Fruit fly (Drosophila melanogaster) whole organism, prepupa: ENCODE results near the gene scrib.

Source experiments
- CG10631 ChIP-seq: fragments of 200-800 bp; sonication (Bioruptor generic); optimal IDR thresholded peaks from 2 replicates; lab custom pipeline; 2016; ENCODE audit warnings: missing biosample characterization, missing genetic modification characterization
- CG10669 ChIP-seq: fragments of 200-800 bp; sonication (Bioruptor generic); optimal IDR thresholded peaks from 3 replicates; lab custom pipeline; 2018; ENCODE audit warnings: missing biosample characterization, mild to moderate bottlenecking, missing genetic modification characterization, moderate library complexity
- CG11762 ChIP-seq: fragments of 200-800 bp; sonication (Bioruptor generic); optimal IDR thresholded peaks from 3 replicates; lab custom pipeline; 2016; ENCODE audit warnings: missing biosample characterization, missing genetic modification characterization; ENCODE audit not compliant: insufficient read depth
- CG11902 ChIP-seq: fragments of 200-800 bp; sonication (Bioruptor generic); optimal IDR thresholded peaks from 3 replicates; lab custom pipeline; 2016; ENCODE audit warnings: missing biosample characterization, missing genetic modification characterization
- CG15336 ChIP-seq: fragments of 200-800 bp; sonication (Bioruptor generic); IDR thresholded peaks from 2 replicates; pipeline ENCODE4 v1.3.6; 2022; ENCODE audit warnings: missing biosample characterization, missing genetic modification characterization
- CG1621 ChIP-seq: fragments of 200-800 bp; sonication (Bioruptor generic); optimal IDR thresholded peaks from 3 replicates; lab custom pipeline; 2018; ENCODE audit warnings: missing biosample characterization, mild to moderate bottlenecking, missing genetic modification characterization
- CG16779 ChIP-seq: fragments of 200-800 bp; sonication (Bioruptor generic); optimal IDR thresholded peaks from 3 replicates; lab custom pipeline; 2017; ENCODE audit warnings: missing biosample characterization, mild to moderate bottlenecking, missing genetic modification characterization
- CG3032 ChIP-seq: fragments of 200-800 bp; optimal IDR thresholded peaks from 2 replicates; lab custom pipeline; 2019; ENCODE audit warnings: missing biosample characterization, mild to moderate bottlenecking, missing genetic modification characterization, moderate library complexity
- CG31627 ChIP-seq: fragments of 200-800 bp; sonication (Bioruptor generic); optimal IDR thresholded peaks from 3 replicates; lab custom pipeline; 2016; ENCODE audit warnings: missing biosample characterization, missing genetic modification characterization
- CG32006 ChIP-seq: fragments of 200-800 bp; sonication (Bioruptor generic); optimal IDR thresholded peaks from 3 replicates; lab custom pipeline; 2017; ENCODE audit warnings: missing biosample characterization, mild to moderate bottlenecking, missing genetic modification characterization
- CG34406 ChIP-seq: fragments of 200-800 bp; sonication (Bioruptor generic); optimal IDR thresholded peaks from 3 replicates; lab custom pipeline; 2016; ENCODE audit warnings: missing biosample characterization, missing genetic modification characterization
- CG3919 ChIP-seq: fragments of 200-800 bp; sonication (Bioruptor generic); optimal IDR thresholded peaks from 3 replicates; lab custom pipeline; 2016; ENCODE audit warnings: missing biosample characterization, missing genetic modification characterization
- CG4318 ChIP-seq: fragments of 200-800 bp; sonication (Bioruptor generic); optimal IDR thresholded peaks from 3 replicates; lab custom pipeline; 2017; ENCODE audit warnings: missing biosample characterization, mild to moderate bottlenecking, missing genetic modification characterization
- CG6276 ChIP-seq: fragments of 200-800 bp; sonication (Bioruptor generic); optimal IDR thresholded peaks from 2 replicates; lab custom pipeline; 2017; ENCODE audit warnings: missing biosample characterization, mild to moderate bottlenecking, missing genetic modification characterization
- CG6808 ChIP-seq: fragments of 200-800 bp; sonication (Bioruptor generic); optimal IDR thresholded peaks from 3 replicates; lab custom pipeline; 2017; ENCODE audit warnings: missing biosample characterization, missing genetic modification characterization, mild to moderate bottlenecking, moderate library complexity, missing genetic modification reagents
- CG6854 ChIP-seq: fragments of 200-800 bp; sonication (Bioruptor generic); optimal IDR thresholded peaks from 2 replicates; lab custom pipeline; 2017; ENCODE audit warnings: missing biosample characterization, mild to moderate bottlenecking, missing genetic modification characterization
- CG7368 ChIP-seq: fragments of 200-800 bp; sonication (Bioruptor generic); optimal IDR thresholded peaks from 3 replicates; lab custom pipeline; 2016; ENCODE audit warnings: missing biosample characterization, missing genetic modification characterization
- CG8119 ChIP-seq: fragments of 200-800 bp; sonication (Bioruptor generic); IDR thresholded peaks from 3 replicates; pipeline ENCODE4 v1.3.6; 2022; ENCODE audit warnings: missing biosample characterization, missing genetic modification characterization
- CG9139 ChIP-seq: fragments of 200-800 bp; sonication (Bioruptor generic); optimal IDR thresholded peaks from 3 replicates; lab custom pipeline; 2017; ENCODE audit warnings: missing biosample characterization, mild to moderate bottlenecking, missing genetic modification characterization
- Eip75B ChIP-seq: fragments of 200-800 bp; sonication (Bioruptor generic); optimal IDR thresholded peaks from 3 replicates; lab custom pipeline; 2016; ENCODE audit warnings: missing biosample characterization, missing genetic modification characterization
- Eip78C ChIP-seq: fragments of 200-800 bp; sonication (Bioruptor generic); peaks from one replicate; lab custom pipeline; 2016; ENCODE audit warnings: missing biosample characterization, missing genetic modification characterization
- Eip93F ChIP-seq: fragments of 200-800 bp; sonication (Bioruptor generic); optimal IDR thresholded peaks from 2 replicates; lab custom pipeline; 2016; ENCODE audit warnings: missing biosample characterization, mild to moderate bottlenecking, missing genetic modification characterization
- Ets96B ChIP-seq: fragments of 200-800 bp; optimal IDR thresholded peaks from 2 replicates; lab custom pipeline; 2019; ENCODE audit warnings: missing biosample characterization, mild to moderate bottlenecking, missing genetic modification characterization, moderate library complexity
- Hr39 ChIP-seq: fragments of 200-800 bp; sonication (Bioruptor generic); optimal IDR thresholded peaks from 2 replicates; lab custom pipeline; 2016; ENCODE audit warnings: missing biosample characterization, missing genetic modification characterization
- Met ChIP-seq: fragments of 200-800 bp; sonication (Bioruptor generic); optimal IDR thresholded peaks from 3 replicates; lab custom pipeline; 2016; ENCODE audit warnings: missing biosample characterization, missing genetic modification characterization
- OdsH ChIP-seq: fragments of 200-800 bp; sonication (Bioruptor generic); optimal IDR thresholded peaks from 3 replicates; lab custom pipeline; 2016; ENCODE audit warnings: missing biosample characterization, missing genetic modification characterization
- Sox102F ChIP-seq: fragments of 200-800 bp; sonication (Bioruptor generic); optimal IDR thresholded peaks from 2 replicates; lab custom pipeline; 2016; ENCODE audit warnings: missing biosample characterization, mild to moderate bottlenecking, missing genetic modification characterization
- Sox14 ChIP-seq: fragments of 200-800 bp; sonication (Bioruptor generic); optimal IDR thresholded peaks from 3 replicates; lab custom pipeline; 2016; ENCODE audit warnings: missing biosample characterization, missing genetic modification characterization
- achi ChIP-seq: fragments of 200-800 bp; sonication (Bioruptor generic); optimal IDR thresholded peaks from 3 replicates; lab custom pipeline; 2016; ENCODE audit warnings: missing biosample characterization, missing genetic modification characterization
- acj6 ChIP-seq: fragments of 200-800 bp; sonication (Bioruptor generic); optimal IDR thresholded peaks from 3 replicates; lab custom pipeline; 2016; ENCODE audit warnings: missing biosample characterization, missing genetic modification characterization
- dsx ChIP-seq: fragments of 200-800 bp; optimal IDR thresholded peaks from 3 replicates; lab custom pipeline; 2019; ENCODE audit warnings: missing biosample characterization, mild to moderate bottlenecking, missing genetic modification characterization, moderate library complexity; ENCODE audit not compliant: poor library complexity, severe bottlenecking
- eg ChIP-seq: fragments of 200-800 bp; sonication (Bioruptor generic); IDR thresholded peaks from 3 replicates; pipeline ENCODE4 v1.3.6; 2022; ENCODE audit warnings: missing biosample characterization, missing genetic modification characterization
- esn ChIP-seq: fragments of 200-800 bp; sonication (Bioruptor generic); optimal IDR thresholded peaks from 2 replicates; lab custom pipeline; 2016; ENCODE audit warnings: missing biosample characterization, mild to moderate bottlenecking, missing genetic modification characterization, moderate library complexity
- fd59A ChIP-seq: fragments of 200-800 bp; sonication (Bioruptor generic); optimal IDR thresholded peaks from 2 replicates; lab custom pipeline; 2017; ENCODE audit warnings: missing biosample characterization, mild to moderate bottlenecking, missing genetic modification characterization, missing genetic modification reagents
- fd85E ChIP-seq: fragments of 200-800 bp; sonication (Bioruptor generic); optimal IDR thresholded peaks from 3 replicates; lab custom pipeline; 2016; ENCODE audit warnings: missing biosample characterization, missing genetic modification characterization
- fkh ChIP-seq: fragments of 200-800 bp; sonication (Bioruptor generic); optimal IDR thresholded peaks from 3 replicates; lab custom pipeline; 2017; ENCODE audit warnings: missing biosample characterization, mild to moderate bottlenecking, missing genetic modification characterization, moderate library complexity
- lz ChIP-seq: fragments of 200-800 bp; sonication (Bioruptor generic); optimal IDR thresholded peaks from 3 replicates; lab custom pipeline; 2016; ENCODE audit warnings: missing biosample characterization, missing genetic modification characterization
- net ChIP-seq: fragments of 200-800 bp; sonication (Bioruptor generic); optimal IDR thresholded peaks from 3 replicates; lab custom pipeline; 2016; ENCODE audit warnings: missing biosample characterization, missing genetic modification characterization
- pdm3 ChIP-seq: fragments of 200-800 bp; sonication (Bioruptor generic); optimal IDR thresholded peaks from 3 replicates; lab custom pipeline; 2016; ENCODE audit warnings: missing biosample characterization, missing genetic modification characterization
- salr ChIP-seq, 2 experiments: fragments of 200-800 bp; sonication (Bioruptor generic); optimal IDR thresholded peaks; 3 replicates each; lab custom pipeline; 2016 to 2018; ENCODE audit warnings: missing biosample characterization in 2 of 2, missing genetic modification characterization in 2 of 2, mild to moderate bottlenecking in 1 of 2
- spab ChIP-seq: fragments of 200-800 bp; sonication (Bioruptor generic); optimal IDR thresholded peaks from 2 replicates; lab custom pipeline; 2017; ENCODE audit warnings: missing biosample characterization, mild to moderate bottlenecking, missing genetic modification characterization, missing genetic modification reagents
- ss ChIP-seq, 2 experiments: fragments of 200-800 bp; sonication (Bioruptor generic); optimal IDR thresholded peaks; 2 replicates in 1 of 2; 3 replicates in 1 of 2; lab custom pipeline; 2017 to 2018; ENCODE audit warnings: mild to moderate bottlenecking in 2 of 2, missing biosample characterization in 2 of 2, missing genetic modification characterization in 2 of 2, moderate library complexity in 1 of 2
- svp ChIP-seq: fragments of 200-800 bp; sonication (Bioruptor generic); peaks from one replicate; lab custom pipeline; 2016; ENCODE audit warnings: missing biosample characterization, missing genetic modification characterization
- vri ChIP-seq: fragments of 200-800 bp; sonication (Bioruptor generic); optimal IDR thresholded peaks from 3 replicates; lab custom pipeline; 2016; ENCODE audit warnings: missing biosample characterization, mild to moderate bottlenecking, missing genetic modification characterization

scrib gene

DNA sequence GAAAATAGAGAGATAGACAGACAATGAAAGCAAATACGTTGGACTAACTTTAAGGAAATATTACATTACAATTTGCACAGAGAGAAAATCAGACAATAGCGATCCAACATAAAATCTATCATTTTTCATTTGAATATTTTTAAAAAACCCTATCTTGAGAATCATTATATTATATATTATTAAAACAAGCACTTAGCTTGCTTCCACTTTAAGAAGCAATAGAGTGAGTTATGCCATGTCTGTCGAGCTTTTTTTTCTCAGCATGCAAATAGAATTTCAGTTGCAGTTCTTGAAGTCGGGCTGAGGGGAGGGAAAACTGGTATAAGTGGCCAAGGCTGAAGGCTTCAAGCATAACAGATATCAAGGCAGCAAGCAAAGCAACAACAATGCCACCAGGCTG is 34.1 kb upstream of the scrib start (continued):
- TF ChIP-seq CG16779 (tag; lab: Kevin White, UChicago) (no peak), Eip75B (no peak), esn (GFP tag; lab: Kevin White, UChicago) (no peak), Eip93F (no peak), acj6 (GFP tag; lab: Kevin White, UChicago) (peak; percentile 28), CG6808 (GFP tag; lab: Kevin White, UChicago) (no peak), CG1621 (tag; lab: Kevin White, UChicago) (no peak), CG3919 (GFP tag; lab: Kevin White, UChicago) (no peak), CG6854 (no peak), fd85E (no peak), dsx (no peak), CG11902 (GFP tag; lab: Kevin White, UChicago) (no peak), CG3032 (tag; lab: Kevin White, UChicago) (peak; percentile 28), fkh (GFP tag; lab: Kevin White, UChicago) (no peak), CG11762 (no peak)

DNA sequence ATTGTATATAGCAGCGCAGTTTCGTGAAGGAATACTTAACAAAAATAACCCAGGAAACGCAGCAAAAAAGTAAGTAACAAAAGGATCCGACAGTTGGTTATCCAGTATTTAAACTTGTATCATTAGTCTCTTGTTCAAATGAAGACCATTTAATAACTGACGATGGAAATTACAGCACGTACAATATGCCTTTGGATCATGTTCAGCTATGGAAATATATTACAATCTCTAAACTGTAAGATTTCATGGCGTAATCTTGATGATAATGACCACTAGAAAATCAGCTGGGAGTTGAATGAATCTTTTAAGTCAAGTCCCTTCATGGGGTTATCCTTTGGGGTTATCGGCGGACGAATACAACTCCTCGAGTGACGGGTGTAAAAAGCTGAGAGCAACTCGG is 33.2 kb upstream of the scrib start:
- peak; percentile 37 for TF ChIP-seq acj6 (GFP tag; lab: Kevin White, UChicago)
- TF ChIP-seq CG31627 = peak; percentile 9
- peak; percentile 12 for TF ChIP-seq Sox14 (GFP tag; lab: Kevin White, UChicago)
- TF ChIP-seq CG16779 (tag; lab: Kevin White, UChicago) = no peak
- peak; percentile 14 for TF ChIP-seq OdsH (GFP tag; lab: Kevin White, UChicago)
- peak in 1 of 2 experiments; percentile 17 for TF ChIP-seq salr (GFP tag; optimal IDR thresholded peaks at IDR 0.05; lab: Kevin White, UChicago)
- TF ChIP-seq CG6808 (GFP tag; lab: Kevin White, UChicago) = no peak
- peak; percentile 22 for TF ChIP-seq fd59A
- peak; percentile 6 for TF ChIP-seq Eip75B
- TF ChIP-seq Eip78C (GFP tag; lab: Kevin White, UChicago) = peak; percentile 74
- peak; percentile 2 for TF ChIP-seq Sox102F (GFP tag; lab: Kevin White, UChicago)
- TF ChIP-seq eg (GFP tag; lab: Robert Waterston, UW) = no peak
- peak; percentile 39 for TF ChIP-seq CG32006 (GFP tag; lab: Kevin White, UChicago)
- no peak for TF ChIP-seq CG3032 (tag; lab: Kevin White, UChicago)
- peak; percentile 23 for TF ChIP-seq pdm3
- peak; percentile 27 for TF ChIP-seq Ets96B
- no peak for TF ChIP-seq CG7368
- no peak for TF ChIP-seq Met (GFP tag; lab: Kevin White, UChicago)
- TF ChIP-seq vri (GFP tag; lab: Kevin White, UChicago) = no peak
- peak; percentile 8 for TF ChIP-seq Hr39 (GFP tag; lab: Kevin White, UChicago)
- TF ChIP-seq CG10631 (GFP tag; lab: Kevin White, UChicago) = peak; percentile 38
- TF ChIP-seq CG3919 (GFP tag; lab: Kevin White, UChicago) = peak; percentile 36
- TF ChIP-seq CG10669 (GFP tag; lab: Kevin White, UChicago) = peak; percentile 23
- no peak for TF ChIP-seq fd85E
- no peak for TF ChIP-seq spab (GFP tag; lab: Kevin White, UChicago)
- TF ChIP-seq ss (GFP tag; optimal IDR thresholded peaks at IDR 0.05; lab: Kevin White, UChicago) = peak in 1 of 2 experiments; percentile 17
- TF ChIP-seq CG9139 (GFP tag; lab: Kevin White, UChicago) = no peak

- TF ChIP-seq CG7368 (no peak), lz (GFP tag; lab: Kevin White, UChicago) (no peak), CG3032 (tag; lab: Kevin White, UChicago) (no peak), Sox14 (GFP tag; lab: Kevin White, UChicago) (no peak), achi (GFP tag; lab: Kevin White, UChicago) (no peak), CG16779 (tag; lab: Kevin White, UChicago) (no peak), dsx (no peak), CG34406 (GFP tag; lab: Kevin White, UChicago) (no peak), CG15336 (no peak), CG8119 (no peak), Eip75B (no peak), CG1621 (tag; lab: Kevin White, UChicago) (no peak), svp (GFP tag; lab: Kevin White, UChicago) (no peak), CG4318 (GFP tag; lab: Kevin White, UChicago) (no peak), eg (GFP tag; lab: Robert Waterston, UW) (no peak), CG6276 (GFP tag; lab: Kevin White, UChicago) (no peak), salr (GFP tag; optimal IDR thresholded peaks at IDR 0.05; lab: Kevin White, UChicago) (no peak), net (GFP tag; lab: Kevin White, UChicago) (no peak)
Measured at dm6 chr3R:26503317-26503716, 32.8 kb upstream of the scrib start.
